Worm (Caenorhabditis elegans): ENCODE measurements around the gene F55G1.15.

ce11 chrIV:7503322-7503721 lies 2.1 kb upstream of the F55G1.15 start, which contains the start of gene glt-6:
- no peak for TF ChIP-seq ama-1 (optimal IDR thresholded peaks at IDR 0.05)
- TF ChIP-seq tbx-37 (GFP tag; conservative IDR thresholded peaks at IDR 0.05), result no peak
- no peak for TF ChIP-seq scrt-1 (GFP tag; IDR thresholded peaks at IDR 0.05)
